Fruit fly (Drosophila melanogaster) whole organism, embryonic: ENCODE results near the gene CG44158.

Source experiments
- Atf-2 ChIP-seq: fragments of 200-800 bp; sonication (Bioruptor generic); optimal IDR thresholded peaks from 2 replicates; lab custom pipeline; 2016; ENCODE audit warnings: missing biosample characterization, missing genetic modification characterization
- CG10565 ChIP-seq: fragments of 200-800 bp; sonication (Bioruptor generic); optimal IDR thresholded peaks from 3 replicates; lab custom pipeline; 2016; ENCODE audit warnings: missing biosample characterization, mild to moderate bottlenecking, missing genetic modification characterization
- CG11247 ChIP-seq: fragments of 200-800 bp; sonication (Bioruptor generic); IDR thresholded peaks from 2 replicates; pipeline ENCODE4 v1.3.6; 2022; ENCODE audit warnings: missing biosample characterization, missing genetic modification characterization
- CG13123 ChIP-seq: fragments of 200-800 bp; sonication (Bioruptor generic); optimal IDR thresholded peaks from 2 replicates; lab custom pipeline; 2016; ENCODE audit warnings: missing biosample characterization, missing genetic modification characterization
- CG14441 ChIP-seq: fragments of 200-800 bp; sonication (Bioruptor generic); IDR thresholded peaks from 2 replicates; pipeline ENCODE4 v1.3.6; 2022; ENCODE audit warnings: missing biosample characterization, missing genetic modification characterization
- CG17361 ChIP-seq: fragments of 200-800 bp; sonication (Bioruptor generic); IDR thresholded peaks from 3 replicates; pipeline ENCODE4 v1.3.6; 2022; ENCODE audit warnings: missing biosample characterization, missing genetic modification characterization
- CG17568 ChIP-seq: fragments of 200-800 bp; sonication (Bioruptor generic); optimal IDR thresholded peaks from 2 replicates; lab custom pipeline; 2018; ENCODE audit warnings: missing biosample characterization, mild to moderate bottlenecking, missing genetic modification characterization, moderate library complexity
- CG17829 ChIP-seq: fragments of 200-800 bp; optimal IDR thresholded peaks from 2 replicates; lab custom pipeline; 2019; ENCODE audit warnings: missing biosample characterization, mild to moderate bottlenecking, missing genetic modification characterization, moderate library complexity
- CG2202 ChIP-seq: fragments of 200-800 bp; sonication (Bioruptor generic); optimal IDR thresholded peaks from 2 replicates; lab custom pipeline; 2018; ENCODE audit warnings: missing biosample characterization, mild to moderate bottlenecking, missing genetic modification characterization
- CG31388 ChIP-seq: fragments of 200-800 bp; sonication (Bioruptor generic); optimal IDR thresholded peaks from 2 replicates; lab custom pipeline; 2016; ENCODE audit warnings: missing biosample characterization, missing genetic modification characterization
- CG31441 ChIP-seq: fragments of 200-800 bp; sonication (Bioruptor generic); IDR thresholded peaks from 2 replicates; pipeline ENCODE4 v1.3.6; 2022; ENCODE audit warnings: missing biosample characterization, missing genetic modification characterization
- CG3726 ChIP-seq: fragments of 200-800 bp; sonication (Bioruptor generic); IDR thresholded peaks from 3 replicates; pipeline ENCODE4, ENCODE4 v1.3.6; 2022; ENCODE audit warnings: missing biosample characterization, missing genetic modification characterization
- CG3995 ChIP-seq: fragments of 200-800 bp; sonication (Bioruptor generic); optimal IDR thresholded peaks from 3 replicates; lab custom pipeline; 2016; ENCODE audit warnings: missing biosample characterization, missing genetic modification characterization
- CG4404 ChIP-seq: fragments of 200-800 bp; sonication (Bioruptor generic); IDR thresholded peaks from 2 replicates; pipeline ENCODE4 v1.3.6; 2022; ENCODE audit warnings: missing biosample characterization, missing genetic modification characterization
- CG6683 ChIP-seq: fragments of 200-800 bp; sonication (Bioruptor generic); optimal IDR thresholded peaks from 2 replicates; lab custom pipeline; 2017; ENCODE audit warnings: missing biosample characterization, mild to moderate bottlenecking, missing genetic modification characterization, missing genetic modification reagents
- CkIIα-i1 ChIP-seq: fragments of 200-800 bp; sonication (Bioruptor generic); IDR thresholded peaks from 2 replicates; pipeline ENCODE4 v1.3.6; 2022; ENCODE audit warnings: missing biosample characterization, missing genetic modification characterization
- D ChIP-seq, 2 experiments: fragments of 200-800 bp in 1 of 2; fragments of >200 bp in 1 of 2; sonication (Bioruptor generic) in 1 of 2; optimal IDR thresholded peaks; 2 replicates in 1 of 2; 3 replicates in 1 of 2; lab custom pipeline; 2017; ENCODE audit warnings: mild to moderate bottlenecking in 1 of 2, missing biosample characterization in 1 of 2, missing genetic modification characterization in 1 of 2, missing genetic modification reagents in 1 of 2
- Gug ChIP-seq: fragments of 200-800 bp; sonication (Bioruptor generic); IDR thresholded peaks from 4 replicates; pipeline ENCODE4 v1.3.6; 2022; ENCODE audit warnings: missing biosample characterization, missing genetic modification characterization
- H2.0 ChIP-seq: fragments of 200-800 bp; sonication (Bioruptor generic); IDR thresholded peaks from 2 replicates; pipeline ENCODE4 v1.3.6; 2022; ENCODE audit warnings: missing biosample characterization, missing genetic modification characterization
- HLH4C ChIP-seq: fragments of 200-800 bp; sonication (Bioruptor generic); IDR thresholded peaks from 3 replicates; pipeline ENCODE4 v1.3.6; 2022; ENCODE audit warnings: missing biosample characterization, missing genetic modification characterization; ENCODE audit not compliant: partially characterized antibody
- MBD-R2 ChIP-seq: fragments of 200-800 bp; sonication (Bioruptor generic); IDR thresholded peaks from 2 replicates; pipeline ENCODE4 v1.3.6; 2022; ENCODE audit warnings: missing biosample characterization, missing genetic modification characterization
- MESR4 ChIP-seq: fragments of 200-800 bp; sonication (Bioruptor generic); optimal IDR thresholded peaks from 2 replicates; lab custom pipeline; 2018; ENCODE audit warnings: missing biosample characterization, mild to moderate bottlenecking, missing genetic modification characterization, moderate library complexity
- Med ChIP-seq: fragments of 200-800 bp; sonication (Bioruptor generic); peaks from one replicate; lab custom pipeline; 2016; ENCODE audit warnings: missing biosample characterization, missing genetic modification characterization, mild to moderate bottlenecking, inconsistent platforms, moderate library complexity
- NC2α ChIP-seq: fragments of 200-800 bp; sonication (Bioruptor generic); optimal IDR thresholded peaks from 2 replicates; lab custom pipeline; 2016; ENCODE audit warnings: missing biosample characterization, missing genetic modification characterization
- NfI ChIP-seq: fragments of 200-800 bp; sonication (Bioruptor generic); optimal IDR thresholded peaks from 3 replicates; lab custom pipeline; 2018; ENCODE audit warnings: missing biosample characterization, mild to moderate bottlenecking, missing genetic modification characterization, moderate library complexity
- YL-1 ChIP-seq: fragments of 200-800 bp; sonication (Bioruptor generic); optimal IDR thresholded peaks from 3 replicates; lab custom pipeline; 2017; ENCODE audit warnings: missing biosample characterization, mild to moderate bottlenecking, missing genetic modification characterization
- caup ChIP-seq: fragments of 200-800 bp; sonication (Bioruptor generic); optimal IDR thresholded peaks from 3 replicates; lab custom pipeline; 2017; ENCODE audit warnings: missing biosample characterization, mild to moderate bottlenecking, missing genetic modification characterization, moderate library complexity; ENCODE audit not compliant: severe bottlenecking
- chinmo ChIP-seq: fragments of 200-800 bp; sonication (Bioruptor generic); IDR thresholded peaks from 4 replicates; pipeline ENCODE4 v1.3.6; 2022; ENCODE audit warnings: missing biosample characterization, missing genetic modification characterization; ENCODE audit not compliant: partially characterized antibody
- eve ChIP-seq, 2 experiments: fragments of >200 bp; optimal IDR thresholded peaks; 2 replicates each; lab custom pipeline; 2017; ENCODE audit warnings: missing biosample characterization in 2 of 2, missing genetic modification characterization in 2 of 2
- gce ChIP-seq: fragments of 200-800 bp; sonication (Bioruptor generic); IDR thresholded peaks from 3 replicates; pipeline ENCODE4 v1.3.6; 2022; ENCODE audit warnings: missing biosample characterization, missing genetic modification characterization
- gem ChIP-seq: fragments of 200-800 bp; sonication (Bioruptor generic); optimal IDR thresholded peaks from 2 replicates; lab custom pipeline; 2019; ENCODE audit warnings: missing biosample characterization, mild to moderate bottlenecking, missing genetic modification characterization, moderate library complexity
- ham ChIP-seq: fragments of 200-800 bp; sonication (Bioruptor generic); IDR thresholded peaks from 2 replicates; pipeline ENCODE4 v1.3.6; 2022; ENCODE audit warnings: missing biosample characterization, missing genetic modification characterization
- kah ChIP-seq: fragments of 200-800 bp; sonication (Bioruptor generic); optimal IDR thresholded peaks from 2 replicates; lab custom pipeline; 2018; ENCODE audit warnings: missing biosample characterization, mild to moderate bottlenecking, missing genetic modification characterization
- lola ChIP-seq, 3 experiments: fragments of >200 bp in 2 of 3; fragments of 200-800 bp in 1 of 3; sonication (Bioruptor generic) in 1 of 3; optimal IDR thresholded peaks; 2 replicates each; lab custom pipeline; 2017 to 2019; ENCODE audit warnings: missing biosample characterization in 3 of 3, missing genetic modification characterization in 3 of 3, mild to moderate bottlenecking in 1 of 3, moderate library complexity in 1 of 3
- luna ChIP-seq: fragments of 200-800 bp; sonication (Bioruptor generic); optimal IDR thresholded peaks from 2 replicates; lab custom pipeline; 2016; ENCODE audit warnings: missing biosample characterization, missing genetic modification characterization
- mam ChIP-seq: fragments of 200-800 bp; sonication (Bioruptor generic); optimal IDR thresholded peaks from 3 replicates; lab custom pipeline; 2016; ENCODE audit warnings: missing biosample characterization, missing genetic modification characterization
- pan ChIP-seq, 4 experiments: fragments of >200 bp in 3 of 4; fragments of 200-800 bp in 1 of 4; sonication (Bioruptor generic) in 1 of 4; optimal IDR thresholded peaks in 3 of 4; IDR thresholded peaks in 1 of 4; 2 replicates each; pipeline versions ENCODE4 v1.3.6 to Lab custom; 2017 to 2022; ENCODE audit warnings: missing biosample characterization in 2 of 4, missing genetic modification characterization in 2 of 4, mixed read lengths in 1 of 4
- phol ChIP-seq: fragments of 200-800 bp; sonication (Bioruptor generic); optimal IDR thresholded peaks from 3 replicates; lab custom pipeline; 2018; ENCODE audit warnings: missing biosample characterization, mild to moderate bottlenecking, missing genetic modification characterization, moderate library complexity
- schlank ChIP-seq: fragments of 200-800 bp; sonication (Bioruptor generic); optimal IDR thresholded peaks from 2 replicates; lab custom pipeline; 2018; ENCODE audit warnings: missing biosample characterization, mild to moderate bottlenecking, missing genetic modification characterization
- sens ChIP-seq: fragments of 200-800 bp; sonication (Bioruptor generic); peaks from one replicate; lab custom pipeline; 2016; ENCODE audit warnings: missing biosample characterization, missing genetic modification characterization
- ssp ChIP-seq: fragments of 200-800 bp; sonication (Bioruptor generic); IDR thresholded peaks from 2 replicates; pipeline ENCODE4 v1.3.6; 2022; ENCODE audit warnings: missing biosample characterization, missing genetic modification characterization
- ttk ChIP-seq: fragments of 200-800 bp; sonication (Bioruptor generic); IDR thresholded peaks from 2 replicates; pipeline ENCODE4 v2.1.2; 2022; ENCODE audit warnings: missing biosample characterization, missing genetic modification characterization
- tup ChIP-seq: fragments of 200-800 bp; sonication (Bioruptor generic); optimal IDR thresholded peaks from 2 replicates; lab custom pipeline; 2016; ENCODE audit warnings: missing biosample characterization, mild to moderate bottlenecking, missing genetic modification characterization, moderate library complexity
- vvl ChIP-seq: fragments of 200-800 bp; sonication (Bioruptor generic); IDR thresholded peaks from 2 replicates; pipeline ENCODE4 v1.3.6; 2022; ENCODE audit warnings: missing biosample characterization, missing genetic modification characterization
- z ChIP-seq: fragments of 200-800 bp; sonication (Bioruptor generic); IDR thresholded peaks from 3 replicates; pipeline ENCODE4 v1.3.6; 2022; ENCODE audit warnings: missing biosample characterization, missing genetic modification characterization
- zfh1 ChIP-seq: fragments of 200-800 bp; sonication (Bioruptor generic); IDR thresholded peaks from 3 replicates; pipeline ENCODE4 v1.3.6; 2022; ENCODE audit warnings: missing biosample characterization, missing genetic modification characterization

The CG44158 gene

DNA sequence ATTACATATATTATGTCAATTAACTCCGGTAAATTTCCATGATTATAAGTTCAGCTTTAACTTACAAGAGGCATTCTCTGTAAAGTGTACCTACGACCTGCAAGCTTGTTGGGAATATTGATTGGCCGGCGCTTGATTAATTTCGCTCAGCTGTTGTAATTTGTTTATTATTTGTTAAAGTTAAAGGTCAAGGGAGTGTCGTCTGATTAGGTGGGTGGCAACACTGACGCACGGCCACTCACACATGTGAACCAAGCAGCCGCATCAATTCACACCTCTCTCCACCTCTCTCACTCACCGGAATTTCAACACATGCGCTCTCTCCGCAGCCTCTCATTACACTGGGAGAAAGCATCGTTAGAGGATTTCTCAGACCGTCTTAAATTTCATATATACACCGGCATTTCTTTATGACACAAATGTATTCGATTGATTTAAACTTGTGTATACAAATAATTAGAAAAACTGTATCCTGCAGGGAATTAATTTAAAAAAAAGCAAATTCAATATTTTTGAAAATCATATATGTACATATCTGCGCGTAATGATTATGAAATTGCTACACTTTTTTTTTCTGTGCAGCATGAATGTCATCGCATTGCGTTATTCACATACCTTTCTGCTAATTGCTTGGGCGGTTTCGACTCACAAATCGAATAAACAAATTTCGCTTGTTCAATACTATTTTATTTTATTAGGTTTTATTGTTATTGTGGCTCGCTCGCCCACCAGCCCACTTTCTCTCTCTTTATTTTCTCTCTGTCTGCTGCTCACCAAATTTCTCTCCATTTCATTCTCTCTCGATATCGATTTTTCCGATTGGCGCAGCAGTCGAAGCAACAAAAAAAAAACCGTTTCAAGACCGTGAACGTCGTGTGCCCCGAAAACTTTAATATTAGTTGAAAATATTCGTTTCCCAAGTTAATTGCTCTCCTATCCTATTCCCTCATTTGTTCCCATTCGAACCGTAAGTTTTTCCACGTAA is 36.3 kb upstream of the CG44158 start (continued):
- TF ChIP-seq CG17568 (GFP tag; lab: Kevin White, UChicago) = no peak
- peak; percentile 87 for TF ChIP-seq CG14441 (GFP tag; lab: Robert Waterston, UW)
- TF ChIP-seq CG17829 = peak; percentile 92
- TF ChIP-seq YL-1 (GFP tag; lab: Kevin White, UChicago) = peak; percentile 77
- TF ChIP-seq z (GFP tag; lab: Robert Waterston, UW) = 0 out of 3 replicates have a peak, but pooled peaks have one; percentile 7
- TF ChIP-seq lola (GFP tag; optimal IDR thresholded peaks at IDR 0.05; lab: Kevin White, UChicago) = peak in 1 of 3 experiments; percentile 94
- peak; percentile 92 for TF ChIP-seq NfI (GFP tag; lab: Kevin White, UChicago)
- TF ChIP-seq mam = peak; percentile 91
- peak; percentile 57; the same call in 1 of the 2 replicates for TF ChIP-seq MBD-R2
- TF ChIP-seq CG10565 (GFP tag; lab: Kevin White, UChicago) = peak; percentile 73
- peak; percentile 90 for TF ChIP-seq CG6683 (GFP tag; lab: Kevin White, UChicago)
- TF ChIP-seq CkIIα-i1 (GFP tag; lab: Robert Waterston, UW) = no peak
- TF ChIP-seq H2.0 (GFP tag; lab: Robert Waterston, UW) = peak; percentile 80
- no peak for TF ChIP-seq ham (GFP tag; lab: Robert Waterston, UW)
- peak; percentile 88 for TF ChIP-seq NC2α
- TF ChIP-seq vvl (GFP tag; lab: Robert Waterston, UW) = peak; percentile 93
- no peak for TF ChIP-seq pan (optimal IDR thresholded peaks at IDR 0.05; lab: Kevin White, UChicago)
- peak in 1 of 2 experiments; percentile 91 for TF ChIP-seq pan (GFP tag; optimal IDR thresholded peaks at IDR 0.05 in 1 of 2, IDR thresholded peaks at IDR 0.05 in 1 of 2)
- peak; percentile 59 for TF ChIP-seq tup (GFP tag; lab: Kevin White, UChicago)
- no peak for TF ChIP-seq D (optimal IDR thresholded peaks at IDR 0.05; lab: Kevin White, UChicago)
- peak; percentile 94 for TF ChIP-seq D (GFP tag; optimal IDR thresholded peaks at IDR 0.05; lab: Kevin White, UChicago)
- peak; percentile 96 for TF ChIP-seq phol (tag; lab: Kevin White, UChicago)
- TF ChIP-seq gem = peak; percentile 96
- peak; percentile 94 for TF ChIP-seq Med (GFP tag; lab: Kevin White, UChicago)
- peak; percentile 27 for TF ChIP-seq MESR4
- TF ChIP-seq gce (GFP tag; lab: Robert Waterston, UW) = peak; percentile 79; the same call in 2 of the 3 replicates
- TF ChIP-seq CG13123 (GFP tag; lab: Kevin White, UChicago) = peak; percentile 81
- peak; percentile 93 for TF ChIP-seq caup
- no peak for TF ChIP-seq eve (GFP tag; optimal IDR thresholded peaks at IDR 0.05; lab: Kevin White, UChicago)
- peak; percentile 88 for TF ChIP-seq ttk (GFP tag; lab: Robert Waterston, UW)
- peak; percentile 99 for TF ChIP-seq sens (GFP tag; lab: Kevin White, UChicago)
- TF ChIP-seq luna (GFP tag; lab: Kevin White, UChicago) = peak; percentile 52
- peak; percentile 98 for TF ChIP-seq CG31441
- TF ChIP-seq CG2202 (tag; lab: Kevin White, UChicago) = peak; percentile 84
- TF ChIP-seq kah (GFP tag; lab: Kevin White, UChicago) = peak; percentile 84
- peak; percentile 69; the same call in 2 of the 4 replicates for TF ChIP-seq Gug (GFP tag; lab: Robert Waterston, UW)
- TF ChIP-seq CG3995 (GFP tag; lab: Kevin White, UChicago) = peak; percentile 66
- peak; percentile 64; the same call in 1 of the 2 replicates for TF ChIP-seq CG11247 (GFP tag; lab: Robert Waterston, UW)
- peak; percentile 84 for TF ChIP-seq CG4404
- TF ChIP-seq CG3726 (GFP tag; lab: Robert Waterston, UW) = peak; percentile 72
- peak; percentile 81 for TF ChIP-seq ssp
- peak; percentile 92 for TF ChIP-seq zfh1 (GFP tag; lab: Robert Waterston, UW)
- TF ChIP-seq chinmo (GFP tag; lab: Robert Waterston, UW) = 0 out of 4 replicates have a peak, but pooled peaks have one; percentile 32
- TF ChIP-seq HLH4C (GFP tag; lab: Robert Waterston, UW) = 0 out of 3 replicates have a peak, but pooled peaks have one; percentile 29
- TF ChIP-seq CG31388 (GFP tag; lab: Kevin White, UChicago) = peak; percentile 77
- peak; percentile 69 for TF ChIP-seq schlank (tag; lab: Kevin White, UChicago)
- peak; percentile 92 for TF ChIP-seq Atf-2 (GFP tag; lab: Kevin White, UChicago)
- peak; percentile 98 for TF ChIP-seq CG17361 (GFP tag; lab: Robert Waterston, UW)
